Worm (Caenorhabditis elegans) whole organism, late embryonic: ENCODE results near the gene C13B4.1.

Experiments
- C08G9.2 ChIP-seq: sonication (generic microtip); optimal IDR thresholded peaks from 2 replicates; lab custom pipeline; 2016; ENCODE audit warnings: mild to moderate bottlenecking, missing genetic modification characterization, moderate library complexity, missing compliant biosample characterization
- ama-1 ChIP-seq: fragments of 150-350 bp; optimal IDR thresholded peaks from 2 replicates; lab custom pipeline; 2014
- ceh-45 ChIP-seq: fragments of 200-800 bp; sonication (Bioruptor generic); IDR thresholded peaks from 2 replicates; pipeline ENCODE4 v1.3.6; 2022; ENCODE audit warnings: missing genetic modification reagents, missing genetic modification characterization, missing compliant biosample characterization
- elt-2 ChIP-seq: sonication (generic microtip); optimal IDR thresholded peaks from 2 replicates; lab custom pipeline; 2016; ENCODE audit warnings: missing genetic modification reagents, missing genetic modification characterization, missing compliant biosample characterization
- hlh-30 ChIP-seq: sonication (generic microtip); optimal IDR thresholded peaks from 2 replicates; lab custom pipeline; 2017; ENCODE audit warnings: antibody characterized with exemption, missing genetic modification characterization, missing compliant biosample characterization; ENCODE audit not compliant: insufficient read depth
- hlh-8 ChIP-seq: sonication (generic microtip); optimal IDR thresholded peaks from 2 replicates; lab custom pipeline; 2016; ENCODE audit warnings: missing genotype, missing genetic modification characterization, missing compliant biosample characterization
- lim-6 ChIP-seq: sonication (generic microtip); optimal IDR thresholded peaks from 2 replicates; lab custom pipeline; 2016; ENCODE audit warnings: missing genetic modification characterization, missing compliant biosample characterization
- lin-11 ChIP-seq: fragments of 200-800 bp; sonication (Bioruptor generic); optimal IDR thresholded peaks from 2 replicates; lab custom pipeline; 2018; ENCODE audit warnings: mild to moderate bottlenecking, missing genetic modification characterization, missing compliant biosample characterization
- pax-1 ChIP-seq: fragments of 150-350 bp; optimal IDR thresholded peaks from 2 replicates; lab custom pipeline; 2014; ENCODE audit warnings: missing biosample characterization, missing genetic modification characterization
- ref-2 ChIP-seq: sonication (generic microtip); optimal IDR thresholded peaks from 2 replicates; lab custom pipeline; 2016; ENCODE audit warnings: missing genetic modification characterization, missing compliant biosample characterization
- rnt-1 ChIP-seq: sonication (generic microtip); optimal IDR thresholded peaks from 2 replicates; lab custom pipeline; 2016; ENCODE audit warnings: missing genetic modification characterization, missing compliant biosample characterization
- sox-4 ChIP-seq: sonication (generic microtip); optimal IDR thresholded peaks from 2 replicates; lab custom pipeline; 2017; ENCODE audit warnings: mild to moderate bottlenecking, missing genetic modification characterization, inconsistent platforms, missing compliant biosample characterization
- syd-9 ChIP-seq: sonication (generic microtip); optimal IDR thresholded peaks from 2 replicates; lab custom pipeline; 2016; ENCODE audit warnings: mild to moderate bottlenecking, missing genetic modification characterization, moderate library complexity, missing compliant biosample characterization
- tbx-2 ChIP-seq: sonication (generic microtip); optimal IDR thresholded peaks from 2 replicates; lab custom pipeline; 2016; ENCODE audit warnings: missing genetic modification characterization, missing compliant biosample characterization
- tbx-7 ChIP-seq: sonication (generic microtip); optimal IDR thresholded peaks from 2 replicates; lab custom pipeline; 2016; ENCODE audit warnings: missing genotype, missing genetic modification characterization, missing compliant biosample characterization
- unc-42 ChIP-seq: sonication (generic microtip); optimal IDR thresholded peaks from 2 replicates; lab custom pipeline; 2016; ENCODE audit warnings: missing genotype, missing genetic modification characterization, missing compliant biosample characterization
- unc-55 ChIP-seq: sonication (generic microtip); optimal IDR thresholded peaks from 2 replicates; lab custom pipeline; 2017; ENCODE audit warnings: missing biosample characterization, missing genetic modification reagents, missing genetic modification characterization
- ztf-16 ChIP-seq: sonication (generic microtip); optimal IDR thresholded peaks from 2 replicates; lab custom pipeline; 2017; ENCODE audit warnings: missing genetic modification characterization, missing compliant biosample characterization

The C13B4.1 gene

ce11 chrII:14432100-14432499 lies 47.3 kb downstream of the C13B4.1 start:
- no peak for TF ChIP-seq hlh-30
- TF ChIP-seq lim-6 (tag; lab: Kevin White, UChicago), result no peak
- no peak for TF ChIP-seq pax-1 (tag; lab: Kevin White, UChicago)
- no peak for TF ChIP-seq ztf-16
- TF ChIP-seq ama-1 (lab: Kevin White, UChicago), result no peak
- TF ChIP-seq unc-42 (tag; lab: Kevin White, UChicago), result peak; percentile 69

- no peak for TF ChIP-seq elt-2 (tag; lab: Kevin White, UChicago)
- no peak for TF ChIP-seq C08G9.2
- no peak for TF ChIP-seq syd-9 (tag; lab: Kevin White, UChicago)
- peak; percentile 70 for TF ChIP-seq unc-55 (GFP tag; lab: Kevin White, UChicago)
These were observed 50.6 kb downstream of the C13B4.1 start for ce11 chrII:14428834-14429233.

- TF ChIP-seq hlh-8, result no peak
- TF ChIP-seq unc-42 (tag; lab: Kevin White, UChicago), result peak; percentile 43
- no peak for TF ChIP-seq sox-4 (tag; lab: Kevin White, UChicago)
- no peak for TF ChIP-seq lin-11 (tag; lab: Kevin White, UChicago)
These were observed 51.7 kb downstream of the C13B4.1 start for ce11 chrII:14427714-14428113.

- TF ChIP-seq ref-2 (tag; lab: Kevin White, UChicago) (no peak), rnt-1 (tag; lab: Kevin White, UChicago) (no peak), tbx-7 (no peak), ceh-45 (GFP tag; lab: Robert Waterston, UW) (no peak), ztf-16 (no peak), tbx-2 (tag; lab: Kevin White, UChicago) (no peak)
These were observed 54.6 kb downstream of the C13B4.1 start, which contains the start of gene plx-2 for ce11 chrII:14424791-14425190. TSS of gene plx-2 (minus strand) at chrII:14424891.
